Worm (Caenorhabditis elegans) whole organism, early embryonic: ENCODE results near the gene T07H3.8.

Experiments used
- ama-1 ChIP-seq: fragments of 150-350 bp; optimal IDR thresholded peaks from 2 replicates; lab custom pipeline; 2014
- pes-1 ChIP-seq: fragments of 200-800 bp; sonication (Bioruptor generic); IDR thresholded peaks from 2 replicates; pipeline ENCODE4 v1.3.6; 2022; ENCODE audit warnings: missing genetic modification reagents, missing genetic modification characterization, missing compliant biosample characterization
- scrt-1 ChIP-seq: fragments of 200-800 bp; sonication (Bioruptor generic); IDR thresholded peaks from 2 replicates; pipeline ENCODE4 v1.3.6; 2022; ENCODE audit warnings: missing genetic modification characterization, missing compliant biosample characterization

DNA sequence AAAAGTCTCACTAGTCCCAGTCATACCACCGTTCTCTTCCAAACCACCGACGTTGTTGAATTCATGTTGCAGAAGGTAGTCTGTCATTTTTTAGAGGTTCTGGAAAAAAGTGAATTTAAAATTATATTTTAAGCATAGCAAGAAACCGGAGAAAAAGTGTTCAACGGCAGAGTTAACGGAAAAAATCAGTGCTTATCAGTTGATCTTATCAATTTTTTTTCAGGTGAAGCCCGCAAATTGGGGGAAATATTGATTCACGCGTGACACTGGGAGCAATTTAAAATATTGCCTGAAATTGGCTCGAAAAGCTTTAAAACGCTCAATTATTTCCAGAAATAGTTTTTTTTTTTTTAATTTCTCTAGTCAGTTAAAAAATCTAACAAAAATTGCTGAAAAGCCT lies 6.5 kb upstream of the T07H3.8 start, which contains the start of gene math-38:
- no peak for TF ChIP-seq ama-1 (lab: Kevin White, UChicago)
- no peak for TF ChIP-seq scrt-1 (GFP tag; lab: Robert Waterston, UW)
- no peak for TF ChIP-seq pes-1
